Fruit fly (Drosophila melanogaster): Measurements from ENCODE around the gene SmB.

Gene SmB

dm6 chr2L:10381890-10382450 is 44.5 kb downstream of the SmB start, which contains the start of gene CG5096 (continued):
- TF ChIP-seq shn (GFP tag; optimal IDR thresholded peaks at IDR 0.05) (peak; percentile 18), ken (GFP tag; IDR thresholded peaks at IDR 0.05) (peak; percentile 81; the same call in 2 of the 3 replicates), zf30C (GFP tag; optimal IDR thresholded peaks at IDR 0.05) (no peak), Dll (GFP tag; IDR thresholded peaks at IDR 0.05; ENCODE audit: partially characterized antibody) (no peak), zfh1 (GFP tag; IDR thresholded peaks at IDR 0.05) (peak; percentile 87), emc (GFP tag; optimal IDR thresholded peaks at IDR 0.05) (peak; percentile 59), wor (GFP tag; IDR thresholded peaks at IDR 0.05) (peak; percentile 76), CG4730 (GFP tag; IDR thresholded peaks at IDR 0.05) (peak; percentile 80), Blimp-1 (GFP tag; optimal IDR thresholded peaks at IDR 0.05) (peak; percentile 85), CoRest (tag; optimal IDR thresholded peaks at IDR 0.05) (peak; percentile 93), CG10979 (tag; optimal IDR thresholded peaks at IDR 0.05) (peak; percentile 80), CG3995 (GFP tag; optimal IDR thresholded peaks at IDR 0.05) (peak; percentile 49), prd (optimal IDR thresholded peaks at IDR 0.05) (no peak), prd (GFP tag; IDR thresholded peaks at IDR 0.05) (peak; percentile 87), unpg (GFP tag; optimal IDR thresholded peaks at IDR 0.05) (peak; percentile 92), Med (GFP tag) (peak; percentile 97), Doc2 (GFP tag; IDR thresholded peaks at IDR 0.05) (no peak), CG15479 (GFP tag; optimal IDR thresholded peaks at IDR 0.05) (no peak), CG12391 (tag; optimal IDR thresholded peaks at IDR 0.05) (peak; percentile 91), CG12104 (GFP tag; optimal IDR thresholded peaks at IDR 0.05) (peak; percentile 66), Deaf1 (tag; optimal IDR thresholded peaks at IDR 0.05) (peak; percentile 75), Dfd (GFP tag; optimal IDR thresholded peaks at IDR 0.05) (no peak), dan (GFP tag; IDR thresholded peaks at IDR 0.05) (no peak), CG14710 (tag; optimal IDR thresholded peaks at IDR 0.05) (peak; percentile 67), CG32767 (GFP tag; IDR thresholded peaks at IDR 0.05) (peak; percentile 82), jumu (GFP tag; optimal IDR thresholded peaks at IDR 0.05) (peak; percentile 53), CG9876 (GFP tag; optimal IDR thresholded peaks at IDR 0.05) (no peak), tio (GFP tag; optimal IDR thresholded peaks at IDR 0.05) (peak; percentile 68), Ets97D (GFP tag; optimal IDR thresholded peaks at IDR 0.05) (peak; percentile 50), C15 (GFP tag; IDR thresholded peaks at IDR 0.05) (peak; percentile 72; the same call in 1 of the 3 replicates), pan (optimal IDR thresholded peaks at IDR 0.05) (no peak), pan (GFP tag; optimal IDR thresholded peaks at IDR 0.05 in 1 of 2, IDR thresholded peaks at IDR 0.05 in 1 of 2) (peak in 1 of 2 experiments; percentile 91), vnd (GFP tag; IDR thresholded peaks at IDR 0.05; ENCODE audit: partially characterized antibody) (no peak), CG2678 (tag; optimal IDR thresholded peaks at IDR 0.05) (peak; percentile 97), dmrt99B (tag; optimal IDR thresholded peaks at IDR 0.05) (peak; percentile 92), CG32532 (GFP tag; IDR thresholded peaks at IDR 0.05) (peak; percentile 89), CG2875 (GFP tag; optimal IDR thresholded peaks at IDR 0.05) (peak; percentile 59), pzg (GFP tag; optimal IDR thresholded peaks at IDR 0.05) (peak; percentile 10), H15 (GFP tag; IDR thresholded peaks at IDR 0.05) (peak; percentile 82; the same call in 2 of the 3 replicates), NFAT (GFP tag; IDR thresholded peaks at IDR 0.05) (no peak; the same call in 1 of the 2 replicates), nerfin-2 (GFP tag; IDR thresholded peaks at IDR 0.05; ENCODE audit: partially characterized antibody) (no peak), Poxn (GFP tag; IDR thresholded peaks at IDR 0.05) (peak; percentile 52; the same call in 1 of the 2 replicates), CG4854 (GFP tag; optimal IDR thresholded peaks at IDR 0.05) (peak; percentile 79), bowl (GFP tag; IDR thresholded peaks at IDR 0.05) (peak; percentile 53; the same call in 1 of the 2 replicates), ash1 (GFP tag; optimal IDR thresholded peaks at IDR 0.05) (peak; percentile 82), CG9797 (GFP tag; optimal IDR thresholded peaks at IDR 0.05) (no peak), Camta (GFP tag; optimal IDR thresholded peaks at IDR 0.05) (peak; percentile 78), CG3726 (GFP tag; IDR thresholded peaks at IDR 0.05) (peak; percentile 48; the same call in 1 of the 3 replicates), eve (GFP tag; optimal IDR thresholded peaks at IDR 0.05) (peak in 1 of 2 experiments; percentile 78), CG15011 (GFP tag; optimal IDR thresholded peaks at IDR 0.05) (peak; percentile 84), CG5953 (GFP tag; IDR thresholded peaks at IDR 0.05) (peak; percentile 82)
